Worm (Caenorhabditis elegans) whole organism, L1 larva: ENCODE measurements around the gene srj-8.

ENCODE experiments used
- C04F5.9 ChIP-seq: sonication (generic microtip); optimal IDR thresholded peaks from 2 replicates; lab custom pipeline; 2016; ENCODE audit warnings: missing genetic modification characterization, missing compliant biosample characterization
- C34B4.2 ChIP-seq: sonication (generic microtip); optimal IDR thresholded peaks from 2 replicates; lab custom pipeline; 2017; ENCODE audit warnings: mild to moderate bottlenecking, missing genetic modification characterization, missing compliant biosample characterization
- F16B12.6 ChIP-seq: fragments of 150-350 bp; optimal IDR thresholded peaks from 2 replicates; lab custom pipeline; 2014; ENCODE audit warnings: missing biosample characterization, missing genetic modification characterization
- aha-1 ChIP-seq: fragments of 150-350 bp; optimal IDR thresholded peaks from 2 replicates; lab custom pipeline; 2014; ENCODE audit warnings: missing biosample characterization, missing genetic modification characterization
- alr-1 ChIP-seq: fragments of 200-800 bp; sonication (Bioruptor generic); optimal IDR thresholded peaks from 2 replicates; lab custom pipeline; 2018; ENCODE audit warnings: borderline replicate concordance, mild to moderate bottlenecking, missing genetic modification characterization, missing compliant biosample characterization
- ceh-88 ChIP-seq: fragments of 200-800 bp; sonication (Bioruptor generic); IDR thresholded peaks from 2 replicates; pipeline ENCODE4 v1.3.6; 2022; ENCODE audit warnings: missing genetic modification characterization, missing compliant biosample characterization
- ceh-90 ChIP-seq: sonication (generic microtip); optimal IDR thresholded peaks from 2 replicates; lab custom pipeline; 2016; ENCODE audit warnings: missing genetic modification characterization, missing compliant biosample characterization
- ces-1 ChIP-seq: fragments of 150-350 bp; optimal IDR thresholded peaks from 2 replicates; lab custom pipeline; 2014; ENCODE audit warnings: missing biosample characterization, missing genetic modification reagents, missing genetic modification characterization
- efl-1 ChIP-seq, 4 experiments: fragments of 150-350 bp; optimal IDR thresholded peaks in 3 of 4; peaks in 1 of 4; 1 replicate in 1 of 4; 2 replicates in 3 of 4; lab custom pipeline; 2014; ENCODE audit warnings: missing biosample characterization in 2 of 4, missing genetic modification characterization in 2 of 4, missing genetic modification reagents in 2 of 4
- efl-3 ChIP-seq: fragments of 200-800 bp; sonication (Bioruptor generic); optimal IDR thresholded peaks from 2 replicates; lab custom pipeline; 2018; ENCODE audit warnings: mild to moderate bottlenecking, missing genetic modification characterization, missing compliant biosample characterization
- egl-13 ChIP-seq: sonication (generic microtip); optimal IDR thresholded peaks from 2 replicates; lab custom pipeline; 2016; ENCODE audit warnings: missing genotype, missing genetic modification reagents, missing genetic modification characterization, missing compliant biosample characterization
- elt-3 ChIP-seq, 6 experiments: fragments of 150-350 bp in 1 of 6; sonication (generic microtip); optimal IDR thresholded peaks; 2 replicates each; lab custom pipeline; 2017 to 2018; ENCODE audit warnings: missing biosample characterization in 6 of 6, missing genetic modification characterization in 6 of 6, inconsistent platforms in 1 of 6
- ets-5 ChIP-seq: fragments of 200-800 bp; sonication (Bioruptor generic); IDR thresholded peaks from 2 replicates; pipeline ENCODE4 v1.3.6; 2022; ENCODE audit warnings: missing genetic modification characterization, missing compliant biosample characterization
- fkh-10 ChIP-seq: sonication (generic microtip); optimal IDR thresholded peaks from 2 replicates; lab custom pipeline; 2017; ENCODE audit warnings: missing biosample characterization, missing genetic modification reagents, missing genetic modification characterization
- fos-1 ChIP-seq: fragments of 150-350 bp; optimal IDR thresholded peaks from 2 replicates; lab custom pipeline; 2014; ENCODE audit warnings: missing biosample characterization, missing genetic modification characterization
- grh-1 ChIP-seq: fragments of 200-800 bp; sonication (Bioruptor generic); IDR thresholded peaks from 2 replicates; pipeline ENCODE4 v1.3.6; 2022; ENCODE audit warnings: missing genetic modification reagents, missing genetic modification characterization, missing compliant biosample characterization
- hlh-17 ChIP-seq: fragments of 200-800 bp; sonication (Bioruptor generic); optimal IDR thresholded peaks from 2 replicates; lab custom pipeline; 2018; ENCODE audit warnings: missing genetic modification characterization, mild to moderate bottlenecking, missing compliant biosample characterization, moderate library complexity, borderline replicate concordance
- irx-1 ChIP-seq: sonication (generic microtip); optimal IDR thresholded peaks from 2 replicates; lab custom pipeline; 2016; ENCODE audit warnings: missing genetic modification characterization, missing compliant biosample characterization
- isw-1 ChIP-seq: fragments of 200-800 bp; sonication (Bioruptor generic); IDR thresholded peaks from 2 replicates; pipeline ENCODE4 v1.3.6; 2022; ENCODE audit warnings: missing genetic modification characterization, missing compliant biosample characterization
- lin-13 ChIP-seq: fragments of 150-350 bp; optimal IDR thresholded peaks from 2 replicates; lab custom pipeline; 2014; ENCODE audit warnings: missing biosample characterization, missing genetic modification reagents, missing genetic modification characterization
- lin-14 ChIP-seq: fragments of 200-800 bp; sonication (Bioruptor generic); optimal IDR thresholded peaks from 2 replicates; lab custom pipeline; 2018; ENCODE audit warnings: mild to moderate bottlenecking, missing genetic modification characterization, moderate library complexity, missing compliant biosample characterization
- lin-15B ChIP-seq: fragments of 150-350 bp; sonication (generic microtip); optimal IDR thresholded peaks from 3 replicates; lab custom pipeline; 2014; ENCODE audit warnings: missing biosample characterization, missing genetic modification characterization
- lin-39 ChIP-seq: fragments of 150-350 bp; optimal IDR thresholded peaks from 2 replicates; lab custom pipeline; 2014; ENCODE audit warnings: missing biosample characterization, missing genetic modification reagents, missing genetic modification characterization
- lir-3 ChIP-seq: sonication (generic microtip); optimal IDR thresholded peaks from 2 replicates; lab custom pipeline; 2016; ENCODE audit warnings: mild to moderate bottlenecking, missing genetic modification characterization, moderate library complexity, missing compliant biosample characterization; ENCODE audit not compliant: poor library complexity
- lsy-2 ChIP-seq, 2 experiments: fragments of 150-350 bp; optimal IDR thresholded peaks; 2 replicates each; lab custom pipeline; 2014; ENCODE audit warnings: missing biosample characterization in 2 of 2, missing genetic modification characterization in 2 of 2
- mab-9 ChIP-seq: fragments of 200-800 bp; sonication (Bioruptor generic); IDR thresholded peaks from 2 replicates; pipeline ENCODE4 v1.3.6; 2022; ENCODE audit warnings: missing genetic modification reagents, missing genetic modification characterization, missing compliant biosample characterization
- mdl-1 ChIP-seq, 2 experiments: fragments of 150-350 bp; optimal IDR thresholded peaks; 2 replicates each; lab custom pipeline; 2014 to 2017; ENCODE audit warnings: missing biosample characterization in 2 of 2, missing genetic modification characterization in 2 of 2, inconsistent platforms in 1 of 2
- nhr-11 ChIP-seq: fragments of 150-350 bp; optimal IDR thresholded peaks from 2 replicates; lab custom pipeline; 2014; ENCODE audit warnings: missing biosample characterization, missing genetic modification characterization
- nhr-28 ChIP-seq: fragments of 150-350 bp; optimal IDR thresholded peaks from 2 replicates; lab custom pipeline; 2014; ENCODE audit warnings: missing biosample characterization, missing genetic modification characterization
- nhr-47 ChIP-seq: sonication (generic microtip); optimal IDR thresholded peaks from 2 replicates; lab custom pipeline; 2016; ENCODE audit warnings: mild to moderate bottlenecking, missing genetic modification characterization, moderate library complexity, missing compliant biosample characterization
- nhr-77 ChIP-seq: fragments of 150-350 bp; optimal IDR thresholded peaks from 2 replicates; lab custom pipeline; 2014; ENCODE audit warnings: missing biosample characterization, missing genetic modification characterization
- nhr-84 ChIP-seq: sonication (generic microtip); optimal IDR thresholded peaks from 2 replicates; lab custom pipeline; 2017; ENCODE audit warnings: missing biosample characterization, missing genetic modification characterization
- nhr-85 ChIP-seq: sonication (generic microtip); peaks from one replicate; lab custom pipeline; 2016; ENCODE audit warnings: missing genetic modification characterization, inconsistent platforms, missing compliant biosample characterization
- nhr-90 ChIP-seq: sonication (generic microtip); optimal IDR thresholded peaks from 2 replicates; lab custom pipeline; 2016; ENCODE audit warnings: mild to moderate bottlenecking, missing genetic modification characterization, missing compliant biosample characterization; ENCODE audit not compliant: poor library complexity
- pag-3 ChIP-seq: sonication (generic microtip); optimal IDR thresholded peaks from 2 replicates; lab custom pipeline; 2017; ENCODE audit warnings: missing genetic modification characterization, mild to moderate bottlenecking, missing compliant biosample characterization, antibody characterized with exemption, borderline replicate concordance; ENCODE audit not compliant: insufficient read depth
- pqm-1 ChIP-seq: sonication (generic microtip); optimal IDR thresholded peaks from 3 replicates; lab custom pipeline; 2017; ENCODE audit warnings: missing biosample characterization, missing genetic modification characterization
- rnt-1 ChIP-seq: sonication (generic microtip); optimal IDR thresholded peaks from 2 replicates; lab custom pipeline; 2016; ENCODE audit warnings: mild to moderate bottlenecking, missing genetic modification characterization, moderate library complexity, missing compliant biosample characterization
- skn-1 ChIP-seq: fragments of 150-350 bp; optimal IDR thresholded peaks from 2 replicates; lab custom pipeline; 2014; ENCODE audit warnings: missing biosample characterization, missing genetic modification characterization
- sox-4 ChIP-seq: sonication (generic microtip); optimal IDR thresholded peaks from 2 replicates; lab custom pipeline; 2016; ENCODE audit warnings: missing genetic modification characterization, missing compliant biosample characterization
- unc-130 ChIP-seq: fragments of 150-350 bp; optimal IDR thresholded peaks from 2 replicates; lab custom pipeline; 2017; ENCODE audit warnings: missing biosample characterization, missing genetic modification characterization, inconsistent platforms
- zag-1 ChIP-seq: fragments of 150-350 bp; optimal IDR thresholded peaks from 2 replicates; lab custom pipeline; 2014; ENCODE audit warnings: missing biosample characterization, missing genetic modification characterization
- zip-4 ChIP-seq: fragments of 200-800 bp; sonication (Bioruptor generic); optimal IDR thresholded peaks from 2 replicates; lab custom pipeline; 2018; ENCODE audit warnings: mild to moderate bottlenecking, missing genetic modification characterization, moderate library complexity, missing compliant biosample characterization
- ztf-4 ChIP-seq: fragments of 150-350 bp; optimal IDR thresholded peaks from 2 replicates; lab custom pipeline; 2014; ENCODE audit warnings: missing biosample characterization, missing genetic modification characterization

srj-8 gene

ce11 chrV:3230150-3230549 is 17.5 kb upstream of the srj-8 start:
- TF ChIP-seq rnt-1 (tag; lab: Kevin White, UChicago) (no peak), pag-3 (tag; lab: Kevin White, UChicago) (no peak), ets-5 (GFP tag; lab: Robert Waterston, UW) (no peak), ces-1 (GFP tag; lab: Kevin White, UChicago) (no peak), irx-1 (tag; lab: Kevin White, UChicago) (no peak), sox-4 (tag; lab: Kevin White, UChicago) (no peak), nhr-90 (tag; lab: Kevin White, UChicago) (no peak), nhr-85 (tag; lab: Kevin White, UChicago) (no peak), grh-1 (no peak), unc-130 (no peak), alr-1 (tag; lab: Kevin White, UChicago) (no peak), hlh-17 (GFP tag; lab: Kevin White, UChicago) (no peak), lin-13 (no peak), ceh-88 (no peak), efl-1 (optimal IDR thresholded peaks at IDR 0.05; lab: Kevin White, UChicago) (no peak), efl-1 (GFP tag; optimal IDR thresholded peaks at IDR 0.05 in 1 of 2; lab: Kevin White, UChicago) (no peak), isw-1 (GFP tag; lab: Robert Waterston, UW) (no peak), F16B12.6 (tag; lab: Kevin White, UChicago) (no peak), ceh-90 (no peak)

- no peak for TF ChIP-seq ceh-88
- no peak for TF ChIP-seq nhr-84
- no peak for TF ChIP-seq zip-4 (GFP tag; lab: Kevin White, UChicago)
- no peak for TF ChIP-seq sox-4 (tag; lab: Kevin White, UChicago)
- TF ChIP-seq fkh-10 (GFP tag; lab: Kevin White, UChicago): no peak
- no peak for TF ChIP-seq fos-1 (tag; lab: Kevin White, UChicago)
- no peak for TF ChIP-seq nhr-11 (tag; lab: Kevin White, UChicago)
- TF ChIP-seq elt-3 (tag; optimal IDR thresholded peaks at IDR 0.05; lab: Kevin White, UChicago): no peak
- TF ChIP-seq, all 84 proteins: peak for 0
Observed at ce11 chrV:3230597-3230996, 17.0 kb upstream of the srj-8 start, which contains the start of gene K08D9.10. Gene K08D9.10, plus strand, starts transcription at chrV:3230897.

ce11 chrV:3234887-3235286 is 12.7 kb upstream of the srj-8 start, which contains the start of gene K08D9.6:
Gene K08D9.6, minus strand, starts transcription at chrV:3234987.
- TF ChIP-seq mdl-1 (tag; optimal IDR thresholded peaks at IDR 0.05; lab: Kevin White, UChicago) (no peak), aha-1 (tag; lab: Kevin White, UChicago) (no peak), sox-4 (tag; lab: Kevin White, UChicago) (no peak), ceh-90 (no peak), zip-4 (GFP tag; lab: Kevin White, UChicago) (no peak), lin-15B (tag; lab: Kevin White, UChicago) (no peak), ets-5 (GFP tag; lab: Robert Waterston, UW) (no peak), efl-1 (optimal IDR thresholded peaks at IDR 0.05; lab: Kevin White, UChicago) (no peak), efl-1 (GFP tag; optimal IDR thresholded peaks at IDR 0.05 in 1 of 2; lab: Kevin White, UChicago) (no peak), ceh-88 (no peak), ztf-4 (no peak), C04F5.9 (tag; lab: Kevin White, UChicago) (no peak)
- TF ChIP-seq, all 84 proteins: peak for 0

DNA sequence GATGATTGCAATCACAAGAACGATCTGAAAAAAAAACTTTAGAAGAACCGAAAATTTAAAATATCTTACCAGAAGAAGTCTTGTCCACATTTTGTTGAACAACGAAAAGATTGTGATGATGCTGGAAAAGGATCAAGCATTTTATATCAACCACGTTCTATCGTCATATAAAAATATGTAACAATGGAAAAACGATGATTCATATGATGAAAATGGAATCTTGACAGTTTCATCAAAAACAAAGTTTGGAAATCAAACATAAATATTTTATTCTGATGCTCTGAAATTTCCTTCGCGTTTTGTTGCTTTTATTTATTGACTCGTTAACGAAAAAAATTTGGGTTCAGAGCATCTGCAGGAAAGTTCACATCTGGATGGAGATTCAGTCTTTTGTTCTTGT is 11.0 kb upstream of the srj-8 start, which contains the start of the genes K08D9.9 and str-16:
K08D9.9 (minus strand) TSS at position 101 of the 400 bp plus-strand sequence.
str-16 (plus strand) TSS at position 266 of the 400 bp plus-strand sequence.
- no peak for TF ChIP-seq efl-3 (GFP tag; lab: Kevin White, UChicago)
- TF ChIP-seq lir-3 (tag; lab: Kevin White, UChicago): no peak
- TF ChIP-seq nhr-77 (tag; lab: Kevin White, UChicago): no peak
- no peak for TF ChIP-seq nhr-47 (tag; lab: Kevin White, UChicago)
- no peak for TF ChIP-seq lin-13
- no peak for TF ChIP-seq lin-39
- no peak for TF ChIP-seq rnt-1 (tag; lab: Kevin White, UChicago)
- TF ChIP-seq lsy-2 (tag; optimal IDR thresholded peaks at IDR 0.05; lab: Kevin White, UChicago): no peak
- no peak for TF ChIP-seq zag-1
- TF ChIP-seq skn-1 (tag; lab: Kevin White, UChicago): no peak
- no peak for TF ChIP-seq lin-14 (GFP tag; lab: Kevin White, UChicago)
- no peak for TF ChIP-seq C34B4.2 (tag; lab: Kevin White, UChicago)
- TF ChIP-seq grh-1: no peak
- no peak for TF ChIP-seq pqm-1
- TF ChIP-seq egl-13 (tag; lab: Kevin White, UChicago): no peak
- no peak for TF ChIP-seq ceh-88
- TF ChIP-seq lin-15B (tag; lab: Kevin White, UChicago): no peak
- TF ChIP-seq mab-9 (GFP tag; lab: Robert Waterston, UW): no peak
- no peak for TF ChIP-seq nhr-28 (tag; lab: Kevin White, UChicago)
- TF ChIP-seq ztf-4: no peak
